Fruit fly (Drosophila melanogaster) whole organism: ENCODE results near the gene side.

ENCODE experiments used
- CG8478 ChIP-seq: fragments of >200 bp; optimal IDR thresholded peaks from 2 replicates; lab custom pipeline; 2018; ENCODE audit warnings: inconsistent platforms
- psq ChIP-seq: fragments of >200 bp; optimal IDR thresholded peaks from 2 replicates; lab custom pipeline; 2017

DNA sequence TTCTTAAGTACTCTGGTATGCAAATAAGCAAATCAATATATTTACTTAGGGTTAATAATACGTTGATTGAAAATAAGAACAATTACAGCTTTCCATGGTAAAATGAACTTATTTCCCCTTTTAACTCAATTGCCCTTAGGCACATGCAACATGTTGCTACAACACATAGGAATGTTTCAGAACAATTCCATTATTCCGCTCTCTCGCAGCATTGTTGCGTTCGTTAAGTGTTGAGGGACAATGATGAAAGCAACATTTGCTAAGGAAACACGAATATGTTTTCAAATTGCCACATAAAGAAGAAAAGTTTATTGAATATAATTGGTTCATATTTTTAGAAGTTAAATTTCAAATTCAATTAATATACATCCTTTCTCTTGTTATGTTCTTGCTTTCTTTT, 1.1 kb upstream of the side start:
- no peak for TF ChIP-seq CG8478 (lab: Kevin White, UChicago)
- no peak for TF ChIP-seq psq (lab: Kevin White, UChicago)
